Worm (Caenorhabditis elegans): ENCODE results near the gene F13H8.6.

The F13H8.6 gene

DNA sequence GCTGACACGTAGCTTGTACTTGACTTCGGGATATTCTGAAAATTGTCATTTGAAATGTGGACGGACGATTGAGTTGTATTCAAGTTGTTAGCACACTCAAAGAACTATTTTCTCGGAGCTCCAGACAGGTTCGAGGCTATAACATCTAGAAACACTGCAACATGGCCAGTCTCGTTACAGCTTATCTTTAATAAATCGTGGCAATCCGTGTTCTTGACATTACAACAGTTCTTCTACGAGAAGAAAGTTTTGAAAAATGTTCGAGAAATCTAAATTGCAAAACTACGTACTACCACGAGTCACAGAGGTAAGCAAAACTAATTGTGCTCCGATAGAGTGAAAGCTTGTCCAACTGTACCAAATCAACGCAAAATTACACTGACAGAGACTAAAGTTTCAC lies 35.3 kb upstream of the F13H8.6 start:
- TF ChIP-seq ces-1 (GFP tag; optimal IDR thresholded peaks at IDR 0.05): no peak

DNA sequence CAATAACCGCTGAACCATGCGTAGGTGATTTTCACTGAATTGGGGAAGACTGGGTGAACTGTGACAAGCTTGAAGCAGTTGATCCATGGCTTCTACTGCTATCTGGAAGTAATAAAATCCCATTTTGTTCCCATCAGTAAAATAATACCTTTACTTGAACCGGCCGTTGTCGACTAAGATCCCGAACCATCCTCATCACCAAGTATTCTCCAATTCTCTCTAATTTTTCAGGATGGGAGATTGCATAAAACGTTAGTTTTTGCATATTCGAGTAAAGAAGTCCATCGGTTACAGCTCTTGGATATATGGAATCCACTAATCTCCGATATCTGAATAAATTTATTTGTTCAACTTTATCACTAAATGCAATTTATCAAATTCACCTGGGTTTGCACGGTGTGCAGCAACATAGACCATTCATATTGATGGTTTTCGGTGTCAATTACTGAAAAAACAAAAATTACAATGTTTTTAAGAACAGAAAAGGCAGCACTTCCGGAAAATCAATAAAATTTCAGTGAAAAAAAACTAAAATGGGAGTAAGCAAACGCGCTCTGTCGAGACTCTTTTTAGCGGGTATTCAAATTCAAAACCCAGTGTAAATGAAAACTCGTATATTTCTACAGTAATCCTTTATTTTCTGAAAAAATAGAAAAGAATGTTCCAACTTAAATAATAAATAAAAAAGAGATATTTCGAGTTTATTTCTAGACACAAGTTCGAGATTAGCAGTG lies 34.1 kb upstream of the F13H8.6 start, which contains the start of gene efr-3:
Gene efr-3 (minus strand): TSS at position 505 of the 734 bp plus-strand sequence.
- no peak for TF ChIP-seq unc-39 (tag; optimal IDR thresholded peaks at IDR 0.05)
- peak; percentile 51 for TF ChIP-seq lsy-2 (tag; optimal IDR thresholded peaks at IDR 0.05)
- TF ChIP-seq pha-4 (tag; optimal IDR thresholded peaks at IDR 0.05): no peak
- no peak for TF ChIP-seq zip-8 (tag; optimal IDR thresholded peaks at IDR 0.05)

DNA sequence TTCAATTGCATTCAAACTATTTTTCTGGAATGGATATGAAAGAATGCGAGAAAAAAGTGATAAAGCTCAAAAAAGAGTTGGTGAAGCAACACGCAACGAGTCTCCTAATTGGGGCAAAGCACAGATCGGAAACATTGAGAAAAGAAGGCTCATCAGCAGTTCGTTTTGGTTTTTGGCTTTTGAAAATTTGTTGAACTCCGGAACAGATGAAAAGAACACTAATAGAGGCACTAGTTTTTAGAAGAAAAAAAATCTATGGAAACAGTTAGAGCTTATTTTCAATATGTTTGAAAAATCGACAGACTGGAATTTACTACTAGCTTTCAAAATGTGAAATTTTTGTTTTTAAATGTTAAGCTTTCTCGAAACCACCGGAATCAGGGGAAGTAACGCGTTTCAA lies 25.1 kb upstream of the F13H8.6 start:
- TF ChIP-seq nhr-2 (tag; optimal IDR thresholded peaks at IDR 0.05) (no peak), ces-1 (GFP tag; optimal IDR thresholded peaks at IDR 0.05) (no peak), nhr-237 (tag; optimal IDR thresholded peaks at IDR 0.05) (no peak), elt-3 (tag; optimal IDR thresholded peaks at IDR 0.05) (no peak), mls-2 (tag; optimal IDR thresholded peaks at IDR 0.05) (no peak), nhr-76 (tag; optimal IDR thresholded peaks at IDR 0.05) (no peak), ham-2 (GFP tag; optimal IDR thresholded peaks at IDR 0.05) (no peak), ceh-39 (tag; optimal IDR thresholded peaks at IDR 0.05) (no peak), ztf-11 (tag; optimal IDR thresholded peaks at IDR 0.05) (no peak), nhr-12 (tag; optimal IDR thresholded peaks at IDR 0.05) (no peak), hlh-1 (tag; optimal IDR thresholded peaks at IDR 0.05) (no peak), M03D4.4 (tag; optimal IDR thresholded peaks at IDR 0.05) (no peak), lin-32 (GFP tag; optimal IDR thresholded peaks at IDR 0.05) (no peak), sem-2 (GFP tag; optimal IDR thresholded peaks at IDR 0.05) (no peak), drap-1 (GFP tag; optimal IDR thresholded peaks at IDR 0.05) (no peak)

DNA sequence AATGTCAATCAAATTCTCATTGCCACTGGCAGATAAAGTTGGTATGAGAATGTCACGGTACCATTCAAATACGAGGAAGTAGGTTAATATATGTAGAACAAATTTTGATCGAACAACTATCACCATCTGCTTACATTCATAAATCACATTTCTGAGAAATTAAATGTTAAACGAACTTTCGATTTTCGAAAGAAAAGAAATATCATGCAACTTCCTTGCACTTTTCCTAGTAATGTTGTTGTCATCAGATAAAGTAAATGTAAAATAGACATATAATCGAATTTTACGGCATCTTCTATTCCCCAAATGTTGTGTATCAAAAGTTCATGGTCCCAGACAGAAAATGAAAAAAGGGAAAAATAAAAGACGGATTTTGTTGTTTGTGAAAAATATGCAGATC lies 24.7 kb upstream of the F13H8.6 start:
- TF ChIP-seq nhr-12 (tag; optimal IDR thresholded peaks at IDR 0.05) (no peak), ceh-39 (tag; optimal IDR thresholded peaks at IDR 0.05) (no peak), ces-1 (GFP tag; optimal IDR thresholded peaks at IDR 0.05) (peak; percentile 14), hlh-1 (tag; optimal IDR thresholded peaks at IDR 0.05) (no peak)

DNA sequence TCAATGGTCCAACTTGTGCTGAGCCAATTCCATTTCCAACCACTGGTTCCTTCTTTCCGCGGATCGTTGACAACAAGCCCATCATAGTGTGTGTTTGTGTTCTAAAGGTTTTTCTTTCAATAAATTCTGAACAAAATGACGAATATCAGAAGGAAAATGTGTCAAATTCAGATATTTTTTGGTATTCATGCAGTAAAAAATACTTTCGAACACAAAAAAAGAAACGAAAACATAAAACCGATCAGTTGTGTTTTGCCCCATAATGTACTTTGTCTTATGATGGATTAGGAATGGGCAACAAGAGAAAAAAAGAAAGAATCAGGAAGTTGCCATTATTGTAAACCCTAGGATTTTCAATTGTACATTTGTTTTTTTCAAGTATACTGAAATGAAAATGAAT lies 22.4 kb upstream of the F13H8.6 start, which contains the start of gene glb-10:
Gene glb-10 (minus strand): TSS at position 101 of the 400 bp plus-strand sequence.
- TF ChIP-seq mep-1 (tag; optimal IDR thresholded peaks at IDR 0.05) (no peak), ham-2 (GFP tag; optimal IDR thresholded peaks at IDR 0.05) (no peak), zip-8 (tag; optimal IDR thresholded peaks at IDR 0.05) (no peak), nhr-28 (tag; optimal IDR thresholded peaks at IDR 0.05) (no peak), nhr-2 (tag; optimal IDR thresholded peaks at IDR 0.05) (no peak), sptf-1 (tag; optimal IDR thresholded peaks at IDR 0.05) (no peak), nhr-237 (tag; optimal IDR thresholded peaks at IDR 0.05) (no peak), drap-1 (GFP tag; optimal IDR thresholded peaks at IDR 0.05) (no peak), ces-1 (GFP tag; optimal IDR thresholded peaks at IDR 0.05) (no peak), sem-2 (GFP tag; optimal IDR thresholded peaks at IDR 0.05) (no peak), ztf-11 (tag; optimal IDR thresholded peaks at IDR 0.05) (no peak), tbx-8 (GFP tag; optimal IDR thresholded peaks at IDR 0.05) (no peak), ceh-83 (GFP tag; optimal IDR thresholded peaks at IDR 0.05) (no peak), elt-1 (tag; optimal IDR thresholded peaks at IDR 0.05; ENCODE audit: borderline replicate concordance, insufficient read depth) (no peak), elt-3 (tag; optimal IDR thresholded peaks at IDR 0.05) (no peak), cnd-1 (tag; optimal IDR thresholded peaks at IDR 0.05) (no peak), pha-4 (tag; optimal IDR thresholded peaks at IDR 0.05) (no peak), hlh-1 (tag; optimal IDR thresholded peaks at IDR 0.05) (no peak), unc-39 (tag; optimal IDR thresholded peaks at IDR 0.05) (no peak)

DNA sequence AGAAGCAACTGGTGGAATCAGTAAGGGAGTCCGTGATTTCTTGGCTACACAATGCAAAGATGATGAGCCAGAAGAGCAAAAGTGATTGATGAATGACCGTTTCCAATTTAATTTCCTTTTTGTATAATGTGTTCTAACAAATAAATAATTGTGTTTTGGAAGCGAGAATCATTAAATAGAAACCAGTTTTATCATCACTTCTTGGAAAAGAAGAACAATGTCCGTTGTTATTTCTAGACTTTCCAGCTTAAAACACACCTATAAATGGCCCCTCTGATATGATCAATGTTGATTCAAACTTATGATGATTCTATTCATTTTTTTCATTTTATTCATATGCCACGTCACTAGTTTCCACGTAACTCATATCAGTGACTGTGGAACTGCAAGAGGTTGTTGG lies 19.4 kb upstream of the F13H8.6 start, which contains the start of gene C29F5.8:
Gene C29F5.8 (plus strand): TSS at position 301 of the 400 bp plus-strand sequence.
- no peak for TF ChIP-seq tbx-8 (GFP tag; optimal IDR thresholded peaks at IDR 0.05)
- no peak for TF ChIP-seq unc-120 (tag; optimal IDR thresholded peaks at IDR 0.05; ENCODE audit: poor library complexity, severe bottlenecking)
- TF ChIP-seq ces-1 (GFP tag; optimal IDR thresholded peaks at IDR 0.05): no peak
- TF ChIP-seq mls-2 (tag; optimal IDR thresholded peaks at IDR 0.05): no peak
